Worm (Caenorhabditis elegans): ENCODE results near the gene F35E8.6.

DNA sequence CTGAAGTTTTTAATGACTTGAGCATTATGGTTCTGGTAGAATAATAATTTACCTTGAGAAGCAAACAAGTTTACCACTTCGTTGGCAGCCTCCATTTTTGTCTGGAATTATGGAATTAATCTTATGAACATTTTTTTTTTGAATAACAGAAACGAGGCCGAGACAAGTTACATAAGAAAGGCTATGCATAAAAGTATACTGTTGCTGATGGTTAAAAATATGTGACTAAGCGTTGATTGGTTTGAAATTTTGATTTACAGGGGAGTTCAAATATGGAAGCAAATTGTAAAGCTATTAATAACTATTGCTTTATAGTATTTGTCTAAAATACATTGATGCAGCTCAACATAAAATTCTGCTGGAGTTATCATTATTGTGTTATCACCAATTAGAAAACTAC lies 23.2 kb upstream of the F35E8.6 start, which contains the start of gene cgt-1:
- TF ChIP-seq W03F9.2 (tag; optimal IDR thresholded peaks at IDR 0.05) (no peak), him-1 (tag; optimal IDR thresholded peaks at IDR 0.05) (no peak), dao-5 (tag; optimal IDR thresholded peaks at IDR 0.05) (no peak)

All from whole organism, L4/young adult.